Worm (Caenorhabditis elegans) whole organism, early embryonic: Measurements from ENCODE around the gene ugt-61.

Experiments
- B0310.2 ChIP-seq: sonication (generic microtip); optimal IDR thresholded peaks from 2 replicates; lab custom pipeline; 2016; ENCODE audit warnings: mild to moderate bottlenecking, missing genetic modification characterization, missing compliant biosample characterization
- F13C5.2 ChIP-seq: sonication (generic microtip); optimal IDR thresholded peaks from 2 replicates; lab custom pipeline; 2017; ENCODE audit warnings: mild to moderate bottlenecking, missing genetic modification characterization, inconsistent platforms, missing compliant biosample characterization
- aly-1 ChIP-seq: sonication (generic microtip); optimal IDR thresholded peaks from 2 replicates; lab custom pipeline; 2016; ENCODE audit warnings: missing genetic modification characterization, missing compliant biosample characterization
- ama-1 ChIP-seq: fragments of 150-350 bp; optimal IDR thresholded peaks from 2 replicates; lab custom pipeline; 2014
- ceh-13 ChIP-seq: fragments of 200-800 bp; sonication (Bioruptor generic); optimal IDR thresholded peaks from 2 replicates; lab custom pipeline; 2018; ENCODE audit warnings: mild to moderate bottlenecking, missing genetic modification characterization, missing compliant biosample characterization
- ceh-36 ChIP-seq: sonication (generic microtip); optimal IDR thresholded peaks from 2 replicates; lab custom pipeline; 2016; ENCODE audit warnings: missing genetic modification characterization, inconsistent platforms, missing compliant biosample characterization
- ets-7 ChIP-seq: sonication (generic microtip); optimal IDR thresholded peaks from 2 replicates; lab custom pipeline; 2016; ENCODE audit warnings: missing genotype, missing genetic modification characterization, missing compliant biosample characterization
- flt-1 ChIP-seq: fragments of 200-800 bp; sonication (Bioruptor generic); IDR thresholded peaks from 2 replicates; pipeline ENCODE4 v1.3.6; 2022; ENCODE audit warnings: missing genetic modification characterization, missing compliant biosample characterization
- hmbx-1 ChIP-seq: sonication (generic microtip); optimal IDR thresholded peaks from 2 replicates; lab custom pipeline; 2016; ENCODE audit warnings: mild to moderate bottlenecking, missing genetic modification characterization, missing compliant biosample characterization
- hmg-4 ChIP-seq: fragments of 200-800 bp; sonication (Bioruptor generic); optimal IDR thresholded peaks from 2 replicates; lab custom pipeline; 2018; ENCODE audit warnings: mild to moderate bottlenecking, missing genetic modification characterization, missing compliant biosample characterization
- hnd-1 ChIP-seq: sonication (generic microtip); optimal IDR thresholded peaks from 2 replicates; lab custom pipeline; 2016; ENCODE audit warnings: missing genetic modification characterization, missing compliant biosample characterization
- pes-1 ChIP-seq: fragments of 200-800 bp; sonication (Bioruptor generic); IDR thresholded peaks from 2 replicates; pipeline ENCODE4 v1.3.6; 2022; ENCODE audit warnings: missing genetic modification reagents, missing genetic modification characterization, missing compliant biosample characterization
- scrt-1 ChIP-seq: fragments of 200-800 bp; sonication (Bioruptor generic); IDR thresholded peaks from 2 replicates; pipeline ENCODE4 v1.3.6; 2022; ENCODE audit warnings: missing genetic modification characterization, missing compliant biosample characterization
- sea-1 ChIP-seq: fragments of 200-800 bp; sonication (Bioruptor generic); conservative IDR thresholded peaks from 2 replicates; pipeline ENCODE4 v1.3.6; 2022; ENCODE audit warnings: missing genetic modification characterization, missing compliant biosample characterization
- tbx-11 ChIP-seq: fragments of 200-800 bp; sonication (Bioruptor generic); IDR thresholded peaks from 2 replicates; pipeline ENCODE4 v1.3.6; 2022; ENCODE audit warnings: missing genetic modification characterization, missing compliant biosample characterization
- tbx-37 ChIP-seq: fragments of 200-800 bp; sonication (Bioruptor generic); conservative IDR thresholded peaks from 2 replicates; pipeline ENCODE4 v1.3.6; 2022; ENCODE audit warnings: missing genetic modification reagents, missing genetic modification characterization, missing compliant biosample characterization
- tra-4 ChIP-seq: sonication (generic microtip); optimal IDR thresholded peaks from 2 replicates; lab custom pipeline; 2017; ENCODE audit warnings: missing genetic modification characterization, missing compliant biosample characterization

Gene ugt-61

DNA sequence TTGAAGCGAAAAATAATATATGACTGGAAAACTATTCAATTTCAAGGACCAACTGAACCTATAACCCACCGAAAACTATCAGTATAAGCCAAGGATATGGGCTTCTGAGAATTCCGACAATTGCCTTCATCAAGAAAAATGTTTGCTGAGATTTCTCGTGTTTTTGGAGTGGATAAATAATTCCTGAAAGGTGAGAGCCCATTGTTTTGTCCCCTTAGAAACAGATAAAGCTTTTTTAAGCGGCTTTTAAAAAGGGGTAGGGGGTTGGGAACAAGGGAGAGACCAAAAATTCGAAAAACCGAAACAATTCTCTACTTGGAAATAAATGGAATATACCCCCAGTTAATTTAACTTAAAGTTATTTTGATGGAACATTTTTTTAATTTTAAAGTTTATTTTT is 24.3 kb downstream of the ugt-61 start, which contains the start of gene C18G1.8:
C18G1.8 (minus strand) TSS at position 101 of the 400 bp plus-strand sequence.
- TF ChIP-seq ceh-13: no peak
- TF ChIP-seq hnd-1 (tag; lab: Kevin White, UChicago): no peak
- TF ChIP-seq pes-1 (GFP tag; lab: Robert Waterston, UW): no peak
- no peak for TF ChIP-seq tra-4 (tag; lab: Kevin White, UChicago)
- TF ChIP-seq ceh-36 (tag; lab: Kevin White, UChicago): no peak
- TF ChIP-seq scrt-1: no peak
- no peak for TF ChIP-seq aly-1 (tag; lab: Kevin White, UChicago)
- no peak for TF ChIP-seq ets-7 (tag; lab: Kevin White, UChicago)
- no peak for TF ChIP-seq ama-1 (lab: Kevin White, UChicago)
- no peak for TF ChIP-seq B0310.2 (tag; lab: Kevin White, UChicago)
- no peak for TF ChIP-seq flt-1 (GFP tag; lab: Robert Waterston, UW)
- TF ChIP-seq F13C5.2 (tag; lab: Kevin White, UChicago): no peak
- TF ChIP-seq hmg-4 (GFP tag; lab: Kevin White, UChicago): no peak
- TF ChIP-seq tbx-11 (GFP tag; lab: Robert Waterston, UW): no peak
- no peak for TF ChIP-seq sea-1
- no peak for TF ChIP-seq tbx-37 (GFP tag; lab: Robert Waterston, UW)
- no peak for TF ChIP-seq hmbx-1 (tag; lab: Kevin White, UChicago)

ce11 chrV:4769633-4770032 is 27.4 kb downstream of the ugt-61 start, which contains the start of gene C18G1.9:
Gene C18G1.9, minus strand, starts transcription at chrV:4769733.
- TF ChIP-seq hmg-4 (GFP tag; lab: Kevin White, UChicago): no peak

DNA sequence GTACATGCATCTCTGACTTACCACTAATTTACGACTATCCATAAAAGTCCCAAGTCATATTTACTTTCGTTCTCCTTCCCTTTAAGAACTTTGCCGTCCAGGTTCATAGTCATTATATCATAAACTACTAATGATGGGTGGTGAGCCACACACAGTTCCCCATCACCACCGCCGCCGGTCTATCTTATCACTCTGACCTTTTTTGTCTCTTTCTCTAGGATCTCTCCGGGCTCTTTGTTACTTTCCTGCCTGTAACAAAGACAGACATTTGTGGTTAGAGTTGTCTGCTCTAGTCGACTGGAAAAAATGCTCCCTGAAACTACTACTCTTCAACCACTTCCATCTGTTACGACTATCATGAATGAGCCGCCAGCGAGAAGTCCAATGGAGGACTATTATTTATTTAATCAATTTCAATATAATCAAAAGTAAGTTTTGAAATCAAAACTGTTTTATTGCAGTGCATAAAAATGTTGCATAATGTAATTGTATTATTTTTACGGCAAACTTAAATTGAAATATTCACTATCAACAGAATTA is 28.3 kb downstream of the ugt-61 start, which contains the start of gene elt-7:
elt-7 (plus strand) TSS at position 263 of the 540 bp plus-strand sequence.
- TF ChIP-seq hmg-4 (GFP tag; lab: Kevin White, UChicago) (no peak), pes-1 (GFP tag; lab: Robert Waterston, UW) (no peak), hmbx-1 (tag; lab: Kevin White, UChicago) (no peak), aly-1 (tag; lab: Kevin White, UChicago) (no peak), B0310.2 (tag; lab: Kevin White, UChicago) (no peak), tra-4 (tag; lab: Kevin White, UChicago) (no peak), scrt-1 (no peak), F13C5.2 (tag; lab: Kevin White, UChicago) (no peak), hnd-1 (tag; lab: Kevin White, UChicago) (no peak), ama-1 (lab: Kevin White, UChicago) (no peak), sea-1 (no peak), ceh-36 (tag; lab: Kevin White, UChicago) (no peak), ceh-13 (no peak), tbx-11 (GFP tag; lab: Robert Waterston, UW) (no peak), tbx-37 (GFP tag; lab: Robert Waterston, UW) (no peak), flt-1 (GFP tag; lab: Robert Waterston, UW) (no peak), ets-7 (tag; lab: Kevin White, UChicago) (no peak)

- TF ChIP-seq ceh-36 (tag; lab: Kevin White, UChicago) (no peak), ets-7 (tag; lab: Kevin White, UChicago) (no peak), hmbx-1 (tag; lab: Kevin White, UChicago) (no peak), flt-1 (GFP tag; lab: Robert Waterston, UW) (no peak), B0310.2 (tag; lab: Kevin White, UChicago) (no peak), tra-4 (tag; lab: Kevin White, UChicago) (no peak), hnd-1 (tag; lab: Kevin White, UChicago) (no peak), ceh-13 (no peak), pes-1 (GFP tag; lab: Robert Waterston, UW) (no peak), sea-1 (no peak), aly-1 (tag; lab: Kevin White, UChicago) (no peak), hmg-4 (GFP tag; lab: Kevin White, UChicago) (no peak), ama-1 (lab: Kevin White, UChicago) (no peak), F13C5.2 (tag; lab: Kevin White, UChicago) (no peak), tbx-37 (GFP tag; lab: Robert Waterston, UW) (no peak), tbx-11 (GFP tag; lab: Robert Waterston, UW) (no peak), scrt-1 (no peak)
Observed at ce11 chrV:4775140-4775539, 32.9 kb downstream of the ugt-61 start.

DNA sequence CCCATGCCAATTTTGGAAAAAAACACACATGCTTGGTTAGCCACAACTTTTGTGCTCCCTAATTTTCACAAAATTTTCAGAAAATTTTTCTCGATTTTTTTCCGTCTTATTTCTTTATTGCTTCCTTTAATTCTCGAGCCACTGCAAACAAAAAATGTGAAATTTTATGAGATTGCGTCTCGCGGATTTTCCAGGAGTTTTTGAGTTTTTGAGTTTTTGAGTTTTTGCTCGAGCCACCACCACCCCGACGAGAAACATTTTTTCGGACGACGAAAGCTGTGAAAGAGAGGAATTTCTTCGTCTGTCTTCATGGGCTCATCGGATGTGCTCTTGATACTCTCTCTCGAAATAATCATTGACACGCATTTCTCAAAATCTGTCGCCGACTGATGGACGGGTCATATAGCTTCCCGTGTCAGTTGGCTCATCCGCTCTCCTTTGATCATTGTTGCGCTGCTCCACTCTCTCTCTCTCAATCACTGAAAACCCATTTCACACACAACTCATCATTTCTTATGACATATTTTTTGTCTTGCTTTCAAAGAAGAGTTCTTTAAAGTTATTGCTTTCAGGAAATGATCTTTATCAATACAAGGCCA is 35.3 kb downstream of the ugt-61 start, which contains the start of gene C18G1.1:
C18G1.1 (plus strand) TSS at position 573 of the 599 bp plus-strand sequence.
- no peak for TF ChIP-seq sea-1
- no peak for TF ChIP-seq hnd-1 (tag; lab: Kevin White, UChicago)
- no peak for TF ChIP-seq aly-1 (tag; lab: Kevin White, UChicago)
- TF ChIP-seq ceh-36 (tag; lab: Kevin White, UChicago): no peak
- no peak for TF ChIP-seq tra-4 (tag; lab: Kevin White, UChicago)
- TF ChIP-seq scrt-1: no peak

DNA sequence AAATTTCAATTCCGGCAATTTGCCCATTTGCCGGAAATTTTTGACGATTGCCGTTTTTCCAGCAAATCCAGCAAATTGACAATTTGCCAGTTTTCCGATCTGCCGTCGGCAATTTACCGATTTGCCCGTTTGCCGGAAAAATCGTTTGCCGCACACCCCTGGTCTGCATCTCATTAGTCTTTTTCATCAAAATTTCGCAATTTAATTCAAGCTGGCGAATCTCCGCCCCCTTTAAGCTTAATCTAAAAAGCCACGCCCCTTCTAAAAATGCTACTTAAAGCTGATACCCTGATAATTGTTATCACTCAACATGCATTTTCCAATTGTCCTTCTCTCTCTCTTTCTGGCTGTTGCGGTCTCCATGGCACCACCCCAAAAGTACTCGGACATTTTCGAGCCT is 41.1 kb downstream of the ugt-61 start, which contains the start of gene Y60C6A.1:
Y60C6A.1 (plus strand) TSS at position 301 of the 400 bp plus-strand sequence.
- TF ChIP-seq ceh-13: no peak
- no peak for TF ChIP-seq tra-4 (tag; lab: Kevin White, UChicago)
- TF ChIP-seq hnd-1 (tag; lab: Kevin White, UChicago): no peak
- TF ChIP-seq hmg-4 (GFP tag; lab: Kevin White, UChicago): no peak
- TF ChIP-seq pes-1 (GFP tag; lab: Robert Waterston, UW): no peak
- TF ChIP-seq flt-1 (GFP tag; lab: Robert Waterston, UW): no peak
- no peak for TF ChIP-seq hmbx-1 (tag; lab: Kevin White, UChicago)
- no peak for TF ChIP-seq B0310.2 (tag; lab: Kevin White, UChicago)
- no peak for TF ChIP-seq F13C5.2 (tag; lab: Kevin White, UChicago)
- no peak for TF ChIP-seq tbx-37 (GFP tag; lab: Robert Waterston, UW)
- TF ChIP-seq aly-1 (tag; lab: Kevin White, UChicago): no peak
